Worm (Caenorhabditis elegans) whole organism, mixed stage, embryonic: Measurements from ENCODE around the gene T15B7.14.

Experiments used
- bed-3 ChIP-seq: fragments of 200-800 bp; sonication (Bioruptor generic); optimal IDR thresholded peaks from 3 replicates; lab custom pipeline; 2018; ENCODE audit warnings: mild to moderate bottlenecking, missing genetic modification characterization, moderate library complexity, missing compliant biosample characterization
- drap-1 ChIP-seq: fragments of 200-800 bp; sonication (Bioruptor generic); optimal IDR thresholded peaks from 3 replicates; lab custom pipeline; 2018; ENCODE audit warnings: mild to moderate bottlenecking, missing genetic modification characterization, missing compliant biosample characterization
- flh-1 ChIP-seq: fragments of 200-800 bp; sonication (Bioruptor generic); optimal IDR thresholded peaks from 2 replicates; lab custom pipeline; 2018; ENCODE audit warnings: mild to moderate bottlenecking, missing genetic modification characterization, moderate library complexity, missing compliant biosample characterization
- lin-13 ChIP-seq: fragments of 150-350 bp; optimal IDR thresholded peaks from 2 replicates; lab custom pipeline; 2014; ENCODE audit warnings: missing biosample characterization, missing genetic modification characterization
- lin-32 ChIP-seq: fragments of 200-800 bp; sonication (Bioruptor generic); optimal IDR thresholded peaks from 2 replicates; lab custom pipeline; 2018; ENCODE audit warnings: mild to moderate bottlenecking, missing genetic modification characterization, missing compliant biosample characterization
- lsy-2 ChIP-seq: fragments of 150-350 bp; optimal IDR thresholded peaks from 2 replicates; lab custom pipeline; 2014; ENCODE audit warnings: missing biosample characterization, missing genetic modification characterization
- nhr-237 ChIP-seq: fragments of 150-350 bp; optimal IDR thresholded peaks from 2 replicates; lab custom pipeline; 2014; ENCODE audit warnings: missing biosample characterization, missing genetic modification characterization
- nhr-28 ChIP-seq: fragments of 150-350 bp; optimal IDR thresholded peaks from 2 replicates; lab custom pipeline; 2014; ENCODE audit warnings: missing biosample characterization, missing genetic modification characterization
- pha-4 ChIP-seq: fragments of 150-350 bp; optimal IDR thresholded peaks from 2 replicates; lab custom pipeline; 2018; ENCODE audit warnings: missing biosample characterization, missing genetic modification reagents, missing genetic modification characterization
- snpc-4 ChIP-seq: fragments of 150-350 bp; optimal IDR thresholded peaks from 2 replicates; lab custom pipeline; 2014; ENCODE audit warnings: missing biosample characterization, missing genetic modification characterization
- unc-62 ChIP-seq: fragments of 150-350 bp; optimal IDR thresholded peaks from 2 replicates; lab custom pipeline; 2014; ENCODE audit warnings: missing biosample characterization, missing genetic modification reagents, missing genetic modification characterization
- ztf-11 ChIP-seq: fragments of 150-350 bp; optimal IDR thresholded peaks from 2 replicates; lab custom pipeline; 2014; ENCODE audit warnings: missing biosample characterization, missing genetic modification characterization

DNA sequence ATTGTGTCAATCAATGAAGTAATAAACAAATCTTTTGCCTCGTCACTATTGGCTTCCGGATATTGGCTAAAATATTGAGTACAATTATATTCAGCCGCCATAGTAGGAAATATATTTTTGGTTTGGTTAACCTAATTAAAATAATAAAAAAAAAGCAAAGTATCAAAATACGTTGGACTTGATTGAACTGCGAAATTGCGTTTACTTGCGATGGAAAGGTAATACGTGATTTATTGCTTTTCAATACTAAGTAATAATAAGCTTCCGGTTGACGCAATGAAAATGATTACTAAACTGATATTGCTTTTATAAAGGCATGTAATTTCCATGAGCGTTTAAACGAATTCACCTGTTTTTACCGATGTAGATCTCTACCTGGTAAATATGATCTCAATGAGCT is 35.6 kb downstream of the T15B7.14 start, which contains the start of gene dmsr-9:
- TF ChIP-seq ztf-11 (tag; lab: Kevin White, UChicago): no peak
- no peak for TF ChIP-seq snpc-4
- TF ChIP-seq unc-62: no peak
- no peak for TF ChIP-seq nhr-28
- TF ChIP-seq lsy-2 (tag; lab: Kevin White, UChicago): no peak
- no peak for TF ChIP-seq lin-32 (GFP tag; lab: Kevin White, UChicago)
- no peak for TF ChIP-seq bed-3 (GFP tag; lab: Kevin White, UChicago)
- no peak for TF ChIP-seq pha-4
- no peak for TF ChIP-seq flh-1 (GFP tag; lab: Kevin White, UChicago)
- TF ChIP-seq drap-1 (GFP tag; lab: Kevin White, UChicago): no peak
- no peak for TF ChIP-seq nhr-237 (tag; lab: Kevin White, UChicago)
- TF ChIP-seq lin-13 (tag; lab: Kevin White, UChicago): no peak
